Fruit fly (Drosophila melanogaster) whole organism, embryonic: ENCODE measurements around the gene Obp83g.
A peak's percentile ranks its signal among the peaks of the same experiment; 100 is the strongest.

Source experiments
- Awh ChIP-seq: fragments of 200-800 bp; sonication (Bioruptor generic); IDR thresholded peaks from 2 replicates; pipeline ENCODE4, ENCODE4 v1.3.6; 2022; ENCODE audit warnings: missing biosample characterization, missing genetic modification characterization
- CG15269 ChIP-seq: fragments of 200-800 bp; sonication (Bioruptor generic); optimal IDR thresholded peaks from 2 replicates; lab custom pipeline; 2018; ENCODE audit warnings: missing biosample characterization, mild to moderate bottlenecking, missing genetic modification characterization, moderate library complexity
- CG1603 ChIP-seq: fragments of 200-800 bp; sonication (Bioruptor generic); optimal IDR thresholded peaks from 2 replicates; lab custom pipeline; 2019; ENCODE audit warnings: missing biosample characterization, mild to moderate bottlenecking, missing genetic modification characterization, moderate library complexity
- CG16815 ChIP-seq: fragments of 200-800 bp; sonication (Bioruptor generic); optimal IDR thresholded peaks from 3 replicates; lab custom pipeline; 2017; ENCODE audit warnings: missing biosample characterization, mild to moderate bottlenecking, missing genetic modification characterization
- CG1792 ChIP-seq: fragments of 200-800 bp; sonication (Bioruptor generic); optimal IDR thresholded peaks from 2 replicates; lab custom pipeline; 2016; ENCODE audit warnings: missing biosample characterization, missing genetic modification characterization
- CG18011 ChIP-seq: fragments of 200-800 bp; sonication (Bioruptor generic); optimal IDR thresholded peaks from 2 replicates; lab custom pipeline; 2017; ENCODE audit warnings: missing biosample characterization, missing genetic modification characterization, mild to moderate bottlenecking, moderate library complexity, missing genotype
- CG18599 ChIP-seq: fragments of 200-800 bp; sonication (Bioruptor generic); optimal IDR thresholded peaks from 3 replicates; lab custom pipeline; 2017; ENCODE audit warnings: missing biosample characterization, missing genetic modification characterization, mild to moderate bottlenecking, moderate library complexity, missing genetic modification reagents
- CG2120 ChIP-seq: fragments of 200-800 bp; sonication (Bioruptor generic); optimal IDR thresholded peaks from 3 replicates; lab custom pipeline; 2016; ENCODE audit warnings: missing biosample characterization, missing genetic modification characterization
- CG32767 ChIP-seq: fragments of 200-800 bp; sonication (Bioruptor generic); IDR thresholded peaks from 2 replicates; pipeline ENCODE4 v1.3.6; 2022; ENCODE audit warnings: missing biosample characterization, missing genetic modification characterization
- CG4424 ChIP-seq: fragments of 200-800 bp; sonication (Bioruptor generic); optimal IDR thresholded peaks from 3 replicates; lab custom pipeline; 2016; ENCODE audit warnings: missing biosample characterization, missing genetic modification characterization
- CG4820 ChIP-seq: fragments of 200-800 bp; sonication (Bioruptor generic); optimal IDR thresholded peaks from 3 replicates; lab custom pipeline; 2016; ENCODE audit warnings: missing biosample characterization, missing genetic modification characterization
- CG7839 ChIP-seq: fragments of 200-800 bp; sonication (Bioruptor generic); optimal IDR thresholded peaks from 3 replicates; lab custom pipeline; 2018; ENCODE audit warnings: missing biosample characterization, mild to moderate bottlenecking, missing genetic modification characterization, moderate library complexity
- CG9437 ChIP-seq: fragments of 200-800 bp; sonication (Bioruptor generic); optimal IDR thresholded peaks from 2 replicates; lab custom pipeline; 2018; ENCODE audit warnings: missing biosample characterization, mild to moderate bottlenecking, missing genetic modification characterization
- CHES-1-like ChIP-seq: fragments of 200-800 bp; sonication (Bioruptor generic); optimal IDR thresholded peaks from 2 replicates; lab custom pipeline; 2016; ENCODE audit warnings: missing biosample characterization, missing genetic modification characterization
- Chrac-16 ChIP-seq: fragments of 200-800 bp; sonication (Bioruptor generic); optimal IDR thresholded peaks from 3 replicates; lab custom pipeline; 2016; ENCODE audit warnings: missing biosample characterization, missing genetic modification characterization
- Dek ChIP-seq: fragments of 200-800 bp; sonication (Bioruptor generic); optimal IDR thresholded peaks from 3 replicates; lab custom pipeline; 2019; ENCODE audit warnings: missing biosample characterization, mild to moderate bottlenecking, missing genetic modification characterization, moderate library complexity
- Dp ChIP-seq: fragments of 200-800 bp; sonication (Bioruptor generic); optimal IDR thresholded peaks from 2 replicates; lab custom pipeline; 2018; ENCODE audit warnings: missing biosample characterization, mild to moderate bottlenecking, missing genetic modification characterization, moderate library complexity
- ERR ChIP-seq: fragments of 200-800 bp; sonication (Bioruptor generic); optimal IDR thresholded peaks from 2 replicates; lab custom pipeline; 2016; ENCODE audit warnings: missing biosample characterization, missing genetic modification characterization
- Fer3 ChIP-seq: fragments of 200-800 bp; sonication (Bioruptor generic); optimal IDR thresholded peaks from 2 replicates; lab custom pipeline; 2018; ENCODE audit warnings: missing biosample characterization, mild to moderate bottlenecking, missing genetic modification characterization, moderate library complexity
- Hr3 ChIP-seq: fragments of 200-800 bp; sonication (Bioruptor generic); optimal IDR thresholded peaks from 3 replicates; lab custom pipeline; 2016; ENCODE audit warnings: missing biosample characterization, missing genetic modification characterization
- Med ChIP-seq: fragments of 200-800 bp; sonication (Bioruptor generic); peaks from one replicate; lab custom pipeline; 2016; ENCODE audit warnings: missing biosample characterization, missing genetic modification characterization, mild to moderate bottlenecking, inconsistent platforms, moderate library complexity
- Meics ChIP-seq: fragments of 200-800 bp; sonication (Bioruptor generic); optimal IDR thresholded peaks from 2 replicates; lab custom pipeline; 2017; ENCODE audit warnings: missing biosample characterization, mild to moderate bottlenecking, missing genetic modification characterization
- Mrtf ChIP-seq: fragments of 200-800 bp; sonication (Bioruptor generic); IDR thresholded peaks from 3 replicates; pipeline ENCODE4 v1.3.6; 2022; ENCODE audit warnings: missing biosample characterization, missing genetic modification characterization
- PHDP ChIP-seq: fragments of 200-800 bp; sonication (Bioruptor generic); optimal IDR thresholded peaks from 3 replicates; lab custom pipeline; 2018; ENCODE audit warnings: missing biosample characterization, mild to moderate bottlenecking, missing genetic modification characterization, moderate library complexity
- Poxn ChIP-seq: fragments of 200-800 bp; sonication (Bioruptor generic); IDR thresholded peaks from 2 replicates; pipeline ENCODE4 v1.3.6; 2022; ENCODE audit warnings: missing biosample characterization, missing genetic modification characterization
- ash1 ChIP-seq: fragments of 200-800 bp; sonication (Bioruptor generic); optimal IDR thresholded peaks from 2 replicates; lab custom pipeline; 2018; ENCODE audit warnings: missing biosample characterization, mild to moderate bottlenecking, missing genetic modification characterization
- ato ChIP-seq: fragments of 200-800 bp; sonication (Bioruptor generic); IDR thresholded peaks from 2 replicates; pipeline ENCODE4 v1.3.6; 2022; ENCODE audit warnings: missing biosample characterization, missing genetic modification characterization; ENCODE audit not compliant: partially characterized antibody
- bab2 ChIP-seq: fragments of 200-800 bp; sonication (Bioruptor generic); optimal IDR thresholded peaks from 2 replicates; lab custom pipeline; 2016; ENCODE audit warnings: missing biosample characterization, missing genetic modification characterization
- bsh ChIP-seq, 2 experiments: fragments of 200-800 bp; sonication (Bioruptor generic); optimal IDR thresholded peaks; 2 replicates each; lab custom pipeline; 2017 to 2018; ENCODE audit warnings: mild to moderate bottlenecking in 2 of 2, missing biosample characterization in 2 of 2, missing genetic modification characterization in 2 of 2, moderate library complexity in 1 of 2
- chn ChIP-seq: fragments of 200-800 bp; sonication (Bioruptor generic); optimal IDR thresholded peaks from 2 replicates; lab custom pipeline; 2016; ENCODE audit warnings: missing biosample characterization, missing genetic modification characterization
- dm ChIP-seq: fragments of 200-800 bp; sonication (Bioruptor generic); optimal IDR thresholded peaks from 3 replicates; lab custom pipeline; 2016; ENCODE audit warnings: missing biosample characterization, missing genetic modification characterization
- ems ChIP-seq: fragments of 200-800 bp; sonication (Bioruptor generic); optimal IDR thresholded peaks from 3 replicates; lab custom pipeline; 2016; ENCODE audit warnings: missing biosample characterization, missing genetic modification characterization
- fd96Cb ChIP-seq: fragments of 200-800 bp; sonication (Bioruptor generic); optimal IDR thresholded peaks from 2 replicates; lab custom pipeline; 2018; ENCODE audit warnings: missing biosample characterization, mild to moderate bottlenecking, missing genetic modification characterization, moderate library complexity
- grau ChIP-seq: fragments of 200-800 bp; optimal IDR thresholded peaks from 3 replicates; lab custom pipeline; 2019; ENCODE audit warnings: missing biosample characterization, mild to moderate bottlenecking, missing genetic modification characterization, moderate library complexity
- hb ChIP-seq: fragments of 200-800 bp; sonication (Bioruptor generic); IDR thresholded peaks from 3 replicates; pipeline ENCODE4 v1.3.6; 2022; ENCODE audit warnings: missing biosample characterization, missing genetic modification characterization; ENCODE audit not compliant: partially characterized antibody
- her ChIP-seq: fragments of 200-800 bp; sonication (Bioruptor generic); optimal IDR thresholded peaks from 2 replicates; lab custom pipeline; 2016; ENCODE audit warnings: missing biosample characterization, missing genetic modification characterization
- nau ChIP-seq: fragments of 200-800 bp; sonication (Bioruptor generic); optimal IDR thresholded peaks from 3 replicates; lab custom pipeline; 2017; ENCODE audit warnings: missing biosample characterization, mild to moderate bottlenecking, missing genetic modification characterization, missing genetic modification reagents
- nerfin-1 ChIP-seq: fragments of 200-800 bp; sonication (Bioruptor generic); optimal IDR thresholded peaks from 3 replicates; lab custom pipeline; 2019; ENCODE audit warnings: missing biosample characterization, mild to moderate bottlenecking, missing genetic modification characterization, moderate library complexity
- nerfin-2 ChIP-seq: fragments of 200-800 bp; sonication (Bioruptor generic); IDR thresholded peaks from 2 replicates; pipeline ENCODE4 v1.3.6; 2022; ENCODE audit warnings: missing biosample characterization, missing genetic modification characterization; ENCODE audit not compliant: partially characterized antibody
- nmo ChIP-seq: fragments of 200-800 bp; sonication (Bioruptor generic); optimal IDR thresholded peaks from 2 replicates; lab custom pipeline; 2018; ENCODE audit warnings: missing biosample characterization, mild to moderate bottlenecking, missing genetic modification characterization, moderate library complexity
- row ChIP-seq: fragments of 200-800 bp; sonication (Bioruptor generic); IDR thresholded peaks from 3 replicates; pipeline ENCODE4 v1.3.6; 2022; ENCODE audit warnings: missing biosample characterization, missing genetic modification characterization
- sd ChIP-seq: fragments of 200-800 bp; sonication (Bioruptor generic); optimal IDR thresholded peaks from 3 replicates; lab custom pipeline; 2018; ENCODE audit warnings: missing biosample characterization, mild to moderate bottlenecking, missing genetic modification characterization, moderate library complexity
- slbo ChIP-seq: fragments of 200-800 bp; sonication (Bioruptor generic); IDR thresholded peaks from 2 replicates; pipeline ENCODE4 v1.3.6; 2022; ENCODE audit warnings: missing biosample characterization, missing genetic modification characterization
- sna ChIP-seq: fragments of 200-800 bp; sonication (Bioruptor generic); IDR thresholded peaks from 2 replicates; pipeline ENCODE4 v1.3.6; 2022; ENCODE audit warnings: missing biosample characterization, missing genetic modification characterization; ENCODE audit not compliant: partially characterized antibody
- tna ChIP-seq: fragments of 200-800 bp; sonication (Bioruptor generic); IDR thresholded peaks from 2 replicates; pipeline ENCODE4 v1.3.6; 2022; ENCODE audit warnings: missing biosample characterization, missing genetic modification characterization; ENCODE audit not compliant: partially characterized antibody
- toy ChIP-seq: fragments of 200-800 bp; sonication (Bioruptor generic); IDR thresholded peaks from 2 replicates; pipeline ENCODE4 v1.3.6; 2022; ENCODE audit warnings: missing biosample characterization, missing genetic modification characterization
- ttk ChIP-seq: fragments of 200-800 bp; sonication (Bioruptor generic); IDR thresholded peaks from 2 replicates; pipeline ENCODE4 v2.1.2; 2022; ENCODE audit warnings: missing biosample characterization, missing genetic modification characterization

Gene Obp83g

DNA sequence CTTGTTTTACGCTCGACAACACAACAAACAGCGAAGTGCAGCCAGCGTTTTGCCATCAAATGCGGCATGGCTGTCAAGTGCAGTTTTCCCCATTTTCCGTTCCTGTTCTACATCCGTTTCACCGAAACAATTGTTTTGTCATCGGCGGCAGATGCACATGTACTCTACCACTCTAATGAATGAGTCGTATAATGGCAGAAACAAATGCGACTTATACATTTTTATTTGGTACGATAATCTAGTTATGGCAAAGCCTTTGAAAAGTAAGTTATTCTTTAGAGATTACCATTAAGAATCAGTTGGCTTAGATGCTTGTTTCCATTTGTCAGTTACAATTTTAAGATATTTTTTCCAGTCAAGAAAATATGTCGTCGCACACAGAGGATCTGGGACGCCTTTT, 10.2 kb upstream of the Obp83g start, which contains the start of gene Vha14-2:
Gene Vha14-2 (plus strand): TSS at position 301 of the 400 bp plus-strand sequence.
- TF ChIP-seq toy = no peak
- TF ChIP-seq ato (GFP tag; lab: Robert Waterston, UW) = no peak
- no peak for TF ChIP-seq CG1603 (tag; lab: Kevin White, UChicago)
- no peak for TF ChIP-seq sna (GFP tag; lab: Robert Waterston, UW)

DNA sequence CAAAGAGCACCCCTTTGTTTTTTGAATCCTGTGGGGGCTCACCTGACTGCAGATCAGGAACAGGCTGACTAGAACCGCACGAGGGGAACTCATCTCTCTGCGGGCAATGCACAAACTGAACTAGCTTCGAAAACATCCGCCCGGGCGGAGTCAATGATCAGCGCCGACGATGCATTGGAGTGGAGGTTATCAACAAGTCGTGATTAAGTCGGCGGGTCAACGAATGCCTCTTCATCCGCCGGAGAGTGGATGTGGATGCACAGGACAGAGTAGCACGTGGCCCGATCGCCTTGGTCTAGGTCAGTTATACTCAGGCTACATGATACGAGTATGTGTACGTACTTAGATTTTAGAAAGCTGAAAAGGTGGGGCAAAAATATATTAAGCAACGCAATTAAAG, 1.2 kb downstream of the Obp83g start, which contains the start of gene Obp83ef:
Gene Obp83ef (minus strand): TSS at position 119 of the 400 bp plus-strand sequence.
- TF ChIP-seq PHDP (tag; lab: Kevin White, UChicago) (no peak), Mrtf (GFP tag; lab: Robert Waterston, UW) (no peak), fd96Cb (tag; lab: Kevin White, UChicago) (no peak), Med (GFP tag; lab: Kevin White, UChicago) (peak; percentile 35), CG32767 (GFP tag; lab: Robert Waterston, UW) (no peak), CG16815 (GFP tag; lab: Kevin White, UChicago) (no peak), tna (GFP tag; lab: Robert Waterston, UW) (no peak), row (GFP tag; lab: Robert Waterston, UW) (no peak)

DNA sequence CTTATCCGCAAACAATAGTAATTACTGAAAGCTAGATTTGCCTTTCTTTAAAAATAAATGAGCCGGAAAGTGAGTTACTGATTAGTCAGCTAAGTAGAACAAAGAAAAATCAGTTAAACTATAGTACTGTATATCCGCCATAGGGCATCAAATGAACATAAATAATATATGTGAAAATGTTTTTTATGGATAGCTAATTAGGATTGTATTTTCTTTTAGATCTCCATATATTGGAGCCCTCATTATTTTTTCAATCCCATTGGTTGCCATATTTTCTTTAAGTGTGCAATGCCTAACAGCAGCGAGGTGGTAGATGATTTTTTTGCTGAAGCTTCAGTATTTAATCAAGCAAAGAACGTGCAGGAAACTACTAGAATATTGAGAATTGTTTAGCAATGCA, 4.3 kb downstream of the Obp83g start, which contains the start of gene Obp83cd:
Gene Obp83cd (plus strand): TSS at position 343 of the 400 bp plus-strand sequence.
- TF ChIP-seq Dek = no peak
- no peak for TF ChIP-seq bab2
- no peak for TF ChIP-seq nerfin-2 (GFP tag; lab: Robert Waterston, UW)
- no peak for TF ChIP-seq ash1
- no peak for TF ChIP-seq nerfin-1
- TF ChIP-seq bsh (GFP tag; optimal IDR thresholded peaks at IDR 0.05; lab: Kevin White, UChicago) = no peak
- TF ChIP-seq Chrac-16 (GFP tag; lab: Kevin White, UChicago) = no peak
- TF ChIP-seq sna (GFP tag; lab: Robert Waterston, UW) = no peak
- TF ChIP-seq nmo = no peak
- no peak for TF ChIP-seq Awh (GFP tag; lab: Robert Waterston, UW)
- no peak for TF ChIP-seq ttk (GFP tag; lab: Robert Waterston, UW)
- no peak for TF ChIP-seq CG4424 (GFP tag; lab: Kevin White, UChicago)
- TF ChIP-seq nau (GFP tag; lab: Kevin White, UChicago) = no peak
- no peak for TF ChIP-seq CG4820
- TF ChIP-seq CG7839 (tag; lab: Kevin White, UChicago) = peak; percentile 21
- TF ChIP-seq CG15269 (tag; lab: Kevin White, UChicago) = peak; percentile 12
- no peak for TF ChIP-seq chn (GFP tag; lab: Kevin White, UChicago)
- peak; percentile 19 for TF ChIP-seq CG2120 (GFP tag; lab: Kevin White, UChicago)
- TF ChIP-seq ERR = no peak
- TF ChIP-seq grau (tag; lab: Kevin White, UChicago) = peak; percentile 25
- no peak for TF ChIP-seq her (GFP tag; lab: Kevin White, UChicago)
- TF ChIP-seq Meics (GFP tag; lab: Kevin White, UChicago) = peak; percentile 45
- TF ChIP-seq CG9437 (GFP tag; lab: Kevin White, UChicago) = no peak
- peak; percentile 11 for TF ChIP-seq CG18599 (GFP tag; lab: Kevin White, UChicago)
- no peak for TF ChIP-seq CG1792 (GFP tag; lab: Kevin White, UChicago)
- no peak for TF ChIP-seq CHES-1-like (GFP tag; lab: Kevin White, UChicago)
- no peak for TF ChIP-seq Fer3
- TF ChIP-seq Dp (GFP tag; lab: Kevin White, UChicago) = no peak
- TF ChIP-seq Hr3 (GFP tag; lab: Kevin White, UChicago) = no peak
- no peak for TF ChIP-seq hb (GFP tag; lab: Robert Waterston, UW)
- TF ChIP-seq ems (GFP tag; lab: Kevin White, UChicago) = no peak
- no peak for TF ChIP-seq Poxn
- TF ChIP-seq slbo = no peak
- no peak for TF ChIP-seq dm (GFP tag; lab: Kevin White, UChicago)
- no peak for TF ChIP-seq sd (tag; lab: Kevin White, UChicago)
- TF ChIP-seq CG18011 (GFP tag; lab: Kevin White, UChicago) = no peak
